Fruit fly (Drosophila melanogaster) whole organism, embryonic: Measurements from ENCODE around the gene yin.

Source experiments
- Atf-2 ChIP-seq: fragments of 200-800 bp; sonication (Bioruptor generic); optimal IDR thresholded peaks from 2 replicates; lab custom pipeline; 2016; ENCODE audit warnings: missing biosample characterization, missing genetic modification characterization
- Atf3 ChIP-seq: fragments of 200-800 bp; sonication (Bioruptor generic); optimal IDR thresholded peaks from 3 replicates; lab custom pipeline; 2016; ENCODE audit warnings: missing biosample characterization, missing genetic modification characterization
- Awh ChIP-seq: fragments of 200-800 bp; sonication (Bioruptor generic); IDR thresholded peaks from 2 replicates; pipeline ENCODE4, ENCODE4 v1.3.6; 2022; ENCODE audit warnings: missing biosample characterization, missing genetic modification characterization
- BEAF-32 ChIP-seq: fragments of 200-800 bp; sonication (Bioruptor generic); optimal IDR thresholded peaks from 3 replicates; lab custom pipeline; 2017; ENCODE audit warnings: missing biosample characterization, missing genetic modification characterization, mild to moderate bottlenecking, moderate library complexity, missing genetic modification reagents
- Bgb ChIP-seq: fragments of 200-800 bp; sonication (Bioruptor generic); IDR thresholded peaks from 2 replicates; pipeline ENCODE4 v1.3.6; 2022; ENCODE audit warnings: missing biosample characterization, missing genetic modification characterization; ENCODE audit not compliant: partially characterized antibody
- CG10147 ChIP-seq: fragments of 200-800 bp; sonication (Bioruptor generic); optimal IDR thresholded peaks from 2 replicates; lab custom pipeline; 2019; ENCODE audit warnings: missing biosample characterization, mild to moderate bottlenecking, missing genetic modification characterization, moderate library complexity
- CG10959 ChIP-seq: fragments of 200-800 bp; sonication (Bioruptor generic); IDR thresholded peaks from 2 replicates; pipeline ENCODE4 v1.3.6; 2022; ENCODE audit warnings: missing biosample characterization, missing genetic modification characterization
- CG18011 ChIP-seq: fragments of 200-800 bp; sonication (Bioruptor generic); optimal IDR thresholded peaks from 2 replicates; lab custom pipeline; 2017; ENCODE audit warnings: missing biosample characterization, missing genetic modification characterization, mild to moderate bottlenecking, moderate library complexity, missing genotype
- CG3726 ChIP-seq: fragments of 200-800 bp; sonication (Bioruptor generic); IDR thresholded peaks from 3 replicates; pipeline ENCODE4, ENCODE4 v1.3.6; 2022; ENCODE audit warnings: missing biosample characterization, missing genetic modification characterization
- CG4404 ChIP-seq: fragments of 200-800 bp; sonication (Bioruptor generic); IDR thresholded peaks from 2 replicates; pipeline ENCODE4 v1.3.6; 2022; ENCODE audit warnings: missing biosample characterization, missing genetic modification characterization
- CG4730 ChIP-seq: fragments of 200-800 bp; sonication (Bioruptor generic); IDR thresholded peaks from 2 replicates; pipeline ENCODE4 v1.3.6; 2022; ENCODE audit warnings: missing biosample characterization, missing genetic modification characterization
- CG6175 ChIP-seq: fragments of 200-800 bp; sonication (Bioruptor generic); IDR thresholded peaks from 3 replicates; pipeline ENCODE4 v1.3.6; 2022; ENCODE audit warnings: missing biosample characterization, missing genetic modification characterization
- CG8359 ChIP-seq: fragments of 200-800 bp; sonication (Bioruptor generic); optimal IDR thresholded peaks from 2 replicates; lab custom pipeline; 2017; ENCODE audit warnings: missing biosample characterization, mild to moderate bottlenecking, missing genetic modification characterization, borderline replicate concordance
- CG9437 ChIP-seq: fragments of 200-800 bp; sonication (Bioruptor generic); optimal IDR thresholded peaks from 2 replicates; lab custom pipeline; 2018; ENCODE audit warnings: missing biosample characterization, mild to moderate bottlenecking, missing genetic modification characterization
- CoRest ChIP-seq: fragments of 200-800 bp; sonication (Bioruptor generic); optimal IDR thresholded peaks from 3 replicates; lab custom pipeline; 2018; ENCODE audit warnings: missing biosample characterization, mild to moderate bottlenecking, missing genetic modification characterization, moderate library complexity
- D ChIP-seq, 2 experiments: fragments of 200-800 bp in 1 of 2; fragments of >200 bp in 1 of 2; sonication (Bioruptor generic) in 1 of 2; optimal IDR thresholded peaks; 2 replicates in 1 of 2; 3 replicates in 1 of 2; lab custom pipeline; 2017; ENCODE audit warnings: mild to moderate bottlenecking in 1 of 2, missing biosample characterization in 1 of 2, missing genetic modification characterization in 1 of 2, missing genetic modification reagents in 1 of 2
- D19B ChIP-seq: fragments of 200-800 bp; sonication (Bioruptor generic); optimal IDR thresholded peaks from 2 replicates; lab custom pipeline; 2017; ENCODE audit warnings: missing biosample characterization, mild to moderate bottlenecking, missing genetic modification characterization
- Lhr ChIP-seq: fragments of 200-800 bp; sonication (Bioruptor generic); optimal IDR thresholded peaks from 3 replicates; lab custom pipeline; 2017; ENCODE audit warnings: mild to moderate bottlenecking, missing biosample characterization, missing genetic modification reagents, missing genetic modification characterization
- Max ChIP-seq: fragments of 200-800 bp; sonication (Bioruptor generic); optimal IDR thresholded peaks from 2 replicates; lab custom pipeline; 2016; ENCODE audit warnings: missing biosample characterization, mild to moderate bottlenecking, missing genetic modification characterization
- Mes4 ChIP-seq: fragments of 200-800 bp; sonication (Bioruptor generic); optimal IDR thresholded peaks from 2 replicates; lab custom pipeline; 2016; ENCODE audit warnings: missing biosample characterization, missing genetic modification characterization
- NK7.1 ChIP-seq: fragments of 200-800 bp; sonication (Bioruptor generic); optimal IDR thresholded peaks from 3 replicates; lab custom pipeline; 2016; ENCODE audit warnings: missing biosample characterization, missing genetic modification characterization
- Nf-YC ChIP-seq: fragments of 200-800 bp; optimal IDR thresholded peaks from 3 replicates; lab custom pipeline; 2019; ENCODE audit warnings: missing biosample characterization, mild to moderate bottlenecking, missing genetic modification characterization, moderate library complexity
- Optix ChIP-seq: fragments of 200-800 bp; sonication (Bioruptor generic); IDR thresholded peaks from 3 replicates; pipeline ENCODE4 v1.3.6; 2022; ENCODE audit warnings: missing biosample characterization, missing genetic modification characterization
- cas ChIP-seq: fragments of 200-800 bp; sonication (Bioruptor generic); IDR thresholded peaks from 2 replicates; pipeline ENCODE4 v1.3.6; 2022; ENCODE audit warnings: missing biosample characterization, missing genetic modification characterization
- cwo ChIP-seq: fragments of 200-800 bp; sonication (Bioruptor generic); optimal IDR thresholded peaks from 3 replicates; lab custom pipeline; 2017; ENCODE audit warnings: missing biosample characterization, missing genetic modification characterization, mild to moderate bottlenecking, moderate library complexity, missing genetic modification reagents
- da ChIP-seq: fragments of 200-800 bp; sonication (Bioruptor generic); optimal IDR thresholded peaks from 2 replicates; lab custom pipeline; 2016; ENCODE audit warnings: missing biosample characterization, missing genetic modification characterization
- dm ChIP-seq: fragments of 200-800 bp; sonication (Bioruptor generic); optimal IDR thresholded peaks from 3 replicates; lab custom pipeline; 2016; ENCODE audit warnings: missing biosample characterization, missing genetic modification characterization
- dmrt11E ChIP-seq: fragments of 200-800 bp; sonication (Bioruptor generic); optimal IDR thresholded peaks from 3 replicates; lab custom pipeline; 2018; ENCODE audit warnings: missing biosample characterization, mild to moderate bottlenecking, missing genetic modification characterization, moderate library complexity
- en ChIP-seq: fragments of 200-800 bp; sonication (Bioruptor generic); optimal IDR thresholded peaks from 2 replicates; lab custom pipeline; 2016; ENCODE audit warnings: missing biosample characterization, missing genetic modification characterization
- fd3F ChIP-seq: fragments of 200-800 bp; sonication (Bioruptor generic); optimal IDR thresholded peaks from 2 replicates; lab custom pipeline; 2018; ENCODE audit warnings: missing biosample characterization, mild to moderate bottlenecking, missing genetic modification characterization, moderate library complexity
- fru ChIP-seq: fragments of >200 bp; optimal IDR thresholded peaks from 2 replicates; lab custom pipeline; 2017
- gcm ChIP-seq: fragments of 200-800 bp; sonication (Bioruptor generic); optimal IDR thresholded peaks from 2 replicates; lab custom pipeline; 2019; ENCODE audit warnings: missing biosample characterization, mild to moderate bottlenecking, missing genetic modification characterization, moderate library complexity
- her ChIP-seq: fragments of 200-800 bp; sonication (Bioruptor generic); optimal IDR thresholded peaks from 2 replicates; lab custom pipeline; 2016; ENCODE audit warnings: missing biosample characterization, missing genetic modification characterization
- klu ChIP-seq: fragments of 200-800 bp; sonication (Bioruptor generic); IDR thresholded peaks from 2 replicates; pipeline ENCODE4 v1.3.6; 2022; ENCODE audit warnings: missing biosample characterization, missing genetic modification characterization
- lab ChIP-seq: fragments of 200-800 bp; sonication (Bioruptor generic); optimal IDR thresholded peaks from 3 replicates; lab custom pipeline; 2017; ENCODE audit warnings: missing biosample characterization, missing genetic modification characterization, mild to moderate bottlenecking, moderate library complexity, missing genetic modification reagents
- lola ChIP-seq, 3 experiments: fragments of >200 bp in 2 of 3; fragments of 200-800 bp in 1 of 3; sonication (Bioruptor generic) in 1 of 3; optimal IDR thresholded peaks; 2 replicates each; lab custom pipeline; 2017 to 2019; ENCODE audit warnings: missing biosample characterization in 3 of 3, missing genetic modification characterization in 3 of 3, mild to moderate bottlenecking in 1 of 3, moderate library complexity in 1 of 3
- lov ChIP-seq, 2 experiments: fragments of 200-800 bp in 1 of 2; fragments of >200 bp in 1 of 2; sonication (Bioruptor generic) in 1 of 2; IDR thresholded peaks in 1 of 2; optimal IDR thresholded peaks in 1 of 2; 2 replicates in 1 of 2; 3 replicates in 1 of 2; pipeline versions ENCODE4 v1.3.6 to Lab custom; 2017 to 2022; ENCODE audit warnings: missing biosample characterization in 1 of 2, missing genetic modification characterization in 1 of 2
- nom ChIP-seq: fragments of 200-800 bp; sonication (Bioruptor generic); optimal IDR thresholded peaks from 2 replicates; lab custom pipeline; 2017; ENCODE audit warnings: missing biosample characterization, missing genetic modification characterization, mild to moderate bottlenecking, moderate library complexity, missing genetic modification reagents
- pita ChIP-seq: fragments of 200-800 bp; sonication (Bioruptor generic); optimal IDR thresholded peaks from 2 replicates; lab custom pipeline; 2017; ENCODE audit warnings: missing biosample characterization, mild to moderate bottlenecking, missing genetic modification characterization
- prd ChIP-seq, 3 experiments: fragments of >200 bp in 2 of 3; fragments of 200-800 bp in 1 of 3; sonication (Bioruptor generic) in 1 of 3; optimal IDR thresholded peaks in 2 of 3; IDR thresholded peaks in 1 of 3; 2 replicates in 2 of 3; 3 replicates in 1 of 3; pipeline versions ENCODE4 v1.3.6 to Lab custom; 2017 to 2022; ENCODE audit warnings: missing biosample characterization in 1 of 3, missing genetic modification characterization in 1 of 3
- psq ChIP-seq: fragments of 200-800 bp; sonication (Bioruptor generic); optimal IDR thresholded peaks from 2 replicates; lab custom pipeline; 2017; ENCODE audit warnings: missing biosample characterization, missing genetic modification characterization
- salm ChIP-seq: fragments of 200-800 bp; sonication (Bioruptor generic); optimal IDR thresholded peaks from 2 replicates; lab custom pipeline; 2018; ENCODE audit warnings: missing biosample characterization, mild to moderate bottlenecking, missing genetic modification characterization
- sim ChIP-seq: fragments of 200-800 bp; sonication (Bioruptor generic); IDR thresholded peaks from 2 replicates; pipeline ENCODE4 v1.3.6; 2022; ENCODE audit warnings: missing biosample characterization, missing genetic modification characterization
- tgo ChIP-seq: fragments of 200-800 bp; sonication (Bioruptor generic); IDR thresholded peaks from 3 replicates; pipeline ENCODE4 v1.3.6; 2022; ENCODE audit warnings: missing biosample characterization, missing genetic modification characterization
- trh ChIP-seq: fragments of 200-800 bp; sonication (Bioruptor generic); optimal IDR thresholded peaks from 2 replicates; lab custom pipeline; 2016; ENCODE audit warnings: missing biosample characterization, missing genetic modification characterization
- vvl ChIP-seq: fragments of 200-800 bp; sonication (Bioruptor generic); IDR thresholded peaks from 2 replicates; pipeline ENCODE4 v1.3.6; 2022; ENCODE audit warnings: missing biosample characterization, missing genetic modification characterization
- yki ChIP-seq: fragments of >200 bp; optimal IDR thresholded peaks from 3 replicates; lab custom pipeline; 2018
- zen2 ChIP-seq: fragments of 200-800 bp; sonication (Bioruptor generic); IDR thresholded peaks from 3 replicates; pipeline ENCODE4 v1.3.6; 2022; ENCODE audit warnings: missing biosample characterization, missing genetic modification characterization; ENCODE audit not compliant: partially characterized antibody
- zf30C ChIP-seq: fragments of 200-800 bp; sonication (Bioruptor generic); optimal IDR thresholded peaks from 3 replicates; lab custom pipeline; 2018; ENCODE audit warnings: missing biosample characterization, mild to moderate bottlenecking, missing genetic modification characterization

Gene yin

DNA sequence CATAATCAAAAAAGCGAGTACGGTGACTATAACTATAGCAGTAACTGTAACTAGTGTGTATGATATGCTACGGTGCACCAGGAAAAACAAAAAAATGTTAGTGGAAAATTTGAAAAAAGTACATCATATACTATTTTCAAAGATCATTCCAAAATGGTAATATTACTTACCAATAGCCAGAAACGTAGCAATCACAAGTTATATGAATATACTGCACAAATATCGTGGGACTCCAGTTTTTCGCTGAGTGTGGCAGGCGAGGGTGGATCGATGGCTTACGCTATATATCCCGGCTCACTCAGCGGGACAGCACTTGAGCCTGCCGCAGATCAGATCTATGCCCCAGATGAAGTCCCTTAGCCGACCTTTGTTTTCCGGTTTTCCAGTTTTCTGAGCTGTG, 34.1 kb downstream of the yin start (continued):
- TF ChIP-seq D (optimal IDR thresholded peaks at IDR 0.05; lab: Kevin White, UChicago): no peak
- no peak for TF ChIP-seq D (GFP tag; optimal IDR thresholded peaks at IDR 0.05; lab: Kevin White, UChicago)
- TF ChIP-seq D19B (GFP tag; lab: Kevin White, UChicago): no peak
- no peak for TF ChIP-seq CG6175 (GFP tag; lab: Robert Waterston, UW)
- peak; percentile 35; the same call in 1 of the 2 replicates for TF ChIP-seq CG10959 (GFP tag; lab: Robert Waterston, UW)
- no peak for TF ChIP-seq fd3F (GFP tag; lab: Kevin White, UChicago)
- no peak for TF ChIP-seq fru (lab: Kevin White, UChicago)
- no peak for TF ChIP-seq Optix (GFP tag; lab: Robert Waterston, UW)
- TF ChIP-seq CG18011 (GFP tag; lab: Kevin White, UChicago): no peak
- TF ChIP-seq salm (tag; lab: Kevin White, UChicago): no peak
- TF ChIP-seq cas: no peak
- no peak for TF ChIP-seq tgo
- no peak for TF ChIP-seq CoRest
- TF ChIP-seq CG3726 (GFP tag; lab: Robert Waterston, UW): no peak
- no peak for TF ChIP-seq NK7.1 (GFP tag; lab: Kevin White, UChicago)
- no peak for TF ChIP-seq lov (optimal IDR thresholded peaks at IDR 0.05; lab: Kevin White, UChicago)
- no peak for TF ChIP-seq lov (GFP tag; IDR thresholded peaks at IDR 0.05; lab: Robert Waterston, UW)
- TF ChIP-seq prd (optimal IDR thresholded peaks at IDR 0.05; lab: Kevin White, UChicago): no peak
- peak; percentile 58; the same call in 2 of the 3 replicates for TF ChIP-seq prd (GFP tag; IDR thresholded peaks at IDR 0.05; lab: Robert Waterston, UW)
- TF ChIP-seq Atf-2 (GFP tag; lab: Kevin White, UChicago): no peak
- TF ChIP-seq lab (GFP tag; lab: Kevin White, UChicago): no peak
- TF ChIP-seq CG10147: no peak
- no peak for TF ChIP-seq sim (GFP tag; lab: Robert Waterston, UW)
- TF ChIP-seq Atf3 (GFP tag; lab: Kevin White, UChicago): no peak
- no peak for TF ChIP-seq pita (GFP tag; lab: Kevin White, UChicago)
- TF ChIP-seq CG4404: peak; percentile 23; the same call in 1 of the 2 replicates
- no peak for TF ChIP-seq CG9437
- no peak for TF ChIP-seq psq (GFP tag; lab: Kevin White, UChicago)
- no peak for TF ChIP-seq dm (GFP tag; lab: Kevin White, UChicago)
- TF ChIP-seq trh (GFP tag; lab: Kevin White, UChicago): no peak
- no peak for TF ChIP-seq Max (GFP tag; lab: Kevin White, UChicago)
- no peak for TF ChIP-seq CG4730 (GFP tag; lab: Robert Waterston, UW)
- TF ChIP-seq yki: no peak
- TF ChIP-seq Lhr (GFP tag; lab: Kevin White, UChicago): no peak
- peak; percentile 88 for TF ChIP-seq zf30C (GFP tag; lab: Kevin White, UChicago)

DNA sequence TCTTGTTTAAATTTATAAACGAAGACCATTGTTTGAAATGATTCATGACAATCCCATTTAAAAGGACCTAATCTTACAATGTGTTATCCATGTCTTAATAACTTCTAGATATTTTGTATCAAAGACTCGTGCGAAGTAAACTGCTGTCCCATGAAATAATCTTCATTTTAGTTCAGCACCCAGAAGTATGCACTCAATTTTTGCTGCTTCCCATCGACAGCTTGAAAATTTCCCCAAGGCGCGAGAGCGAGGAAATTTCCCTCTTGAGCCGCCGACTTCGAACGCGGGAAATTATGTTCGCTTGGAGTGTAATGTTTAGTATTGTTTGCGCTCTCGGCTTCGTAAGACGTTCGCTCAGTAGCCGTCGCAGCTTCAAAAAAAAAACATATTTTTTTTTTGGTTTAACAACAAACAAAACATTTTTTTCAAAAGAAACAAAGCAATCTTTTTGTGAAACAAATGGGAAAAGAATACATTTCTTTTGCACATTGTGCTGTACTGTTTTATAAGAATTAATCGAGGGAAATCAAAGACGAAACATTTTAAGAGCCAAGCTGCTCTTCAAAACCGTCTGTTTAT, 35.9 kb downstream of the yin start:
- TF ChIP-seq en (no peak), Bgb (no peak), CG18011 (GFP tag; lab: Kevin White, UChicago) (no peak), cwo (GFP tag; lab: Kevin White, UChicago) (no peak), dmrt11E (no peak), da (no peak), Nf-YC (tag; lab: Kevin White, UChicago) (no peak), klu (GFP tag; lab: Robert Waterston, UW) (no peak), yki (no peak), nom (GFP tag; lab: Kevin White, UChicago) (no peak), her (GFP tag; lab: Kevin White, UChicago) (no peak), Mes4 (no peak), BEAF-32 (GFP tag; lab: Kevin White, UChicago) (no peak), gcm (GFP tag; lab: Kevin White, UChicago) (no peak), zen2 (no peak), CG8359 (GFP tag; lab: Kevin White, UChicago) (no peak), vvl (GFP tag; lab: Robert Waterston, UW) (0 out of 2 replicates have a peak, but pooled peaks have one; percentile 16), lola (GFP tag; optimal IDR thresholded peaks at IDR 0.05; lab: Kevin White, UChicago) (no peak), Awh (GFP tag; lab: Robert Waterston, UW) (no peak)
